Worm (Caenorhabditis elegans) whole organism, L1 larva: Measurements from ENCODE around the gene D1044.7.

Experiments
- C34B4.2 ChIP-seq: sonication (generic microtip); optimal IDR thresholded peaks from 2 replicates; lab custom pipeline; 2017; ENCODE audit warnings: mild to moderate bottlenecking, missing genetic modification characterization, missing compliant biosample characterization
- Y116A8C.19 ChIP-seq: sonication (generic microtip); optimal IDR thresholded peaks from 2 replicates; lab custom pipeline; 2016; ENCODE audit warnings: missing compliant biosample characterization, missing genetic modification characterization, borderline replicate concordance
- alr-1 ChIP-seq: fragments of 200-800 bp; sonication (Bioruptor generic); optimal IDR thresholded peaks from 2 replicates; lab custom pipeline; 2018; ENCODE audit warnings: borderline replicate concordance, mild to moderate bottlenecking, missing genetic modification characterization, missing compliant biosample characterization
- ama-1 ChIP-seq: fragments of 150-350 bp; optimal IDR thresholded peaks from 2 replicates; lab custom pipeline; 2014
- blmp-1 ChIP-seq: fragments of 150-350 bp; optimal IDR thresholded peaks from 2 replicates; lab custom pipeline; 2014; ENCODE audit warnings: missing biosample characterization, missing genetic modification characterization
- ceh-82 ChIP-seq, 3 experiments: fragments of 150-350 bp in 1 of 3; sonication (generic microtip) in 2 of 3; optimal IDR thresholded peaks; 2 replicates each; lab custom pipeline; 2014 to 2017; ENCODE audit warnings: missing biosample characterization in 3 of 3, missing genetic modification characterization in 3 of 3
- ces-1 ChIP-seq: fragments of 150-350 bp; optimal IDR thresholded peaks from 2 replicates; lab custom pipeline; 2014; ENCODE audit warnings: missing biosample characterization, missing genetic modification reagents, missing genetic modification characterization
- dpl-1 ChIP-seq, 3 experiments: fragments of 150-350 bp in 2 of 3; sonication (generic microtip) in 1 of 3; optimal IDR thresholded peaks; 2 replicates each; lab custom pipeline; 2014 to 2017; ENCODE audit warnings: missing biosample characterization in 3 of 3, missing genetic modification characterization in 3 of 3, missing genetic modification reagents in 3 of 3
- dsc-1 ChIP-seq: sonication (generic microtip); optimal IDR thresholded peaks from 2 replicates; lab custom pipeline; 2016; ENCODE audit warnings: mild to moderate bottlenecking, missing genetic modification characterization, missing compliant biosample characterization
- efl-1 ChIP-seq, 4 experiments: fragments of 150-350 bp; optimal IDR thresholded peaks in 3 of 4; peaks in 1 of 4; 1 replicate in 1 of 4; 2 replicates in 3 of 4; lab custom pipeline; 2014; ENCODE audit warnings: missing biosample characterization in 2 of 4, missing genetic modification characterization in 2 of 4, missing genetic modification reagents in 2 of 4
- elt-3 ChIP-seq, 6 experiments: fragments of 150-350 bp in 1 of 6; sonication (generic microtip); optimal IDR thresholded peaks; 2 replicates each; lab custom pipeline; 2017 to 2018; ENCODE audit warnings: missing biosample characterization in 6 of 6, missing genetic modification characterization in 6 of 6, inconsistent platforms in 1 of 6
- fos-1 ChIP-seq: fragments of 150-350 bp; optimal IDR thresholded peaks from 2 replicates; lab custom pipeline; 2014; ENCODE audit warnings: missing biosample characterization, missing genetic modification characterization
- hlh-17 ChIP-seq: fragments of 200-800 bp; sonication (Bioruptor generic); optimal IDR thresholded peaks from 2 replicates; lab custom pipeline; 2018; ENCODE audit warnings: missing genetic modification characterization, mild to moderate bottlenecking, missing compliant biosample characterization, moderate library complexity, borderline replicate concordance
- irx-1 ChIP-seq: sonication (generic microtip); optimal IDR thresholded peaks from 2 replicates; lab custom pipeline; 2016; ENCODE audit warnings: missing genetic modification characterization, missing compliant biosample characterization
- lin-14 ChIP-seq: fragments of 200-800 bp; sonication (Bioruptor generic); optimal IDR thresholded peaks from 2 replicates; lab custom pipeline; 2018; ENCODE audit warnings: mild to moderate bottlenecking, missing genetic modification characterization, moderate library complexity, missing compliant biosample characterization
- lin-15B ChIP-seq: fragments of 150-350 bp; sonication (generic microtip); optimal IDR thresholded peaks from 3 replicates; lab custom pipeline; 2014; ENCODE audit warnings: missing biosample characterization, missing genetic modification characterization
- lin-39 ChIP-seq: fragments of 150-350 bp; optimal IDR thresholded peaks from 2 replicates; lab custom pipeline; 2014; ENCODE audit warnings: missing biosample characterization, missing genetic modification reagents, missing genetic modification characterization
- lsy-2 ChIP-seq, 2 experiments: fragments of 150-350 bp; optimal IDR thresholded peaks; 2 replicates each; lab custom pipeline; 2014; ENCODE audit warnings: missing biosample characterization in 2 of 2, missing genetic modification characterization in 2 of 2
- mab-9 ChIP-seq: fragments of 200-800 bp; sonication (Bioruptor generic); IDR thresholded peaks from 2 replicates; pipeline ENCODE4 v1.3.6; 2022; ENCODE audit warnings: missing genetic modification reagents, missing genetic modification characterization, missing compliant biosample characterization
- mef-2 ChIP-seq: fragments of 150-350 bp; optimal IDR thresholded peaks from 2 replicates; lab custom pipeline; 2014; ENCODE audit warnings: missing biosample characterization, missing genetic modification characterization
- mep-1 ChIP-seq: fragments of 150-350 bp; optimal IDR thresholded peaks from 2 replicates; lab custom pipeline; 2014; ENCODE audit warnings: missing biosample characterization, missing genetic modification characterization
- nhr-19 ChIP-seq: fragments of 200-800 bp; sonication (Bioruptor generic); conservative IDR thresholded peaks from 2 replicates; pipeline ENCODE4 v1.3.6; 2022; ENCODE audit warnings: missing genetic modification characterization, missing compliant biosample characterization
- nhr-20 ChIP-seq: sonication (generic microtip); optimal IDR thresholded peaks from 2 replicates; lab custom pipeline; 2016; ENCODE audit warnings: mild to moderate bottlenecking, missing genetic modification characterization, missing compliant biosample characterization
- nhr-71 ChIP-seq: sonication (generic microtip); optimal IDR thresholded peaks from 2 replicates; lab custom pipeline; 2016; ENCODE audit warnings: mild to moderate bottlenecking, missing genetic modification characterization, moderate library complexity, missing compliant biosample characterization
- nhr-77 ChIP-seq: fragments of 150-350 bp; optimal IDR thresholded peaks from 2 replicates; lab custom pipeline; 2014; ENCODE audit warnings: missing biosample characterization, missing genetic modification characterization
- nhr-84 ChIP-seq: sonication (generic microtip); optimal IDR thresholded peaks from 2 replicates; lab custom pipeline; 2017; ENCODE audit warnings: missing biosample characterization, missing genetic modification characterization
- nhr-85 ChIP-seq: sonication (generic microtip); peaks from one replicate; lab custom pipeline; 2016; ENCODE audit warnings: missing genetic modification characterization, inconsistent platforms, missing compliant biosample characterization
- pqm-1 ChIP-seq: sonication (generic microtip); optimal IDR thresholded peaks from 3 replicates; lab custom pipeline; 2017; ENCODE audit warnings: missing biosample characterization, missing genetic modification characterization
- skn-1 ChIP-seq: fragments of 150-350 bp; optimal IDR thresholded peaks from 2 replicates; lab custom pipeline; 2014; ENCODE audit warnings: missing biosample characterization, missing genetic modification characterization
- snpc-4 ChIP-seq: fragments of 150-350 bp; optimal IDR thresholded peaks from 2 replicates; lab custom pipeline; 2014; ENCODE audit warnings: missing biosample characterization, missing genetic modification characterization
- snu-23 ChIP-seq: sonication (generic microtip); optimal IDR thresholded peaks from 2 replicates; lab custom pipeline; 2016; ENCODE audit warnings: missing genetic modification characterization, missing compliant biosample characterization
- sup-37 ChIP-seq: fragments of 200-800 bp; sonication (Bioruptor generic); optimal IDR thresholded peaks from 2 replicates; lab custom pipeline; 2018; ENCODE audit warnings: mild to moderate bottlenecking, missing genetic modification characterization, missing compliant biosample characterization
- unc-130 ChIP-seq: fragments of 150-350 bp; optimal IDR thresholded peaks from 2 replicates; lab custom pipeline; 2017; ENCODE audit warnings: missing biosample characterization, missing genetic modification characterization, inconsistent platforms
- unc-30 ChIP-seq: sonication (generic microtip); optimal IDR thresholded peaks from 2 replicates; lab custom pipeline; 2017; ENCODE audit warnings: missing biosample characterization, missing genetic modification characterization
- unc-62 ChIP-seq: fragments of 150-350 bp; optimal IDR thresholded peaks from 2 replicates; lab custom pipeline; 2014; ENCODE audit warnings: missing biosample characterization, missing genetic modification reagents, missing genetic modification characterization
- unc-98 ChIP-seq: fragments of 200-800 bp; sonication (Bioruptor generic); IDR thresholded peaks from 2 replicates; pipeline ENCODE4 v1.3.6; 2022; ENCODE audit warnings: missing genetic modification characterization, missing compliant biosample characterization
- vab-15 ChIP-seq: sonication (generic microtip); optimal IDR thresholded peaks from 2 replicates; lab custom pipeline; 2017; ENCODE audit warnings: missing genotype, mild to moderate bottlenecking, missing genetic modification characterization, missing compliant biosample characterization
- zag-1 ChIP-seq: fragments of 150-350 bp; optimal IDR thresholded peaks from 2 replicates; lab custom pipeline; 2014; ENCODE audit warnings: missing biosample characterization, missing genetic modification characterization
- ztf-4 ChIP-seq: fragments of 150-350 bp; optimal IDR thresholded peaks from 2 replicates; lab custom pipeline; 2014; ENCODE audit warnings: missing biosample characterization, missing genetic modification characterization

D1044.7 gene

DNA sequence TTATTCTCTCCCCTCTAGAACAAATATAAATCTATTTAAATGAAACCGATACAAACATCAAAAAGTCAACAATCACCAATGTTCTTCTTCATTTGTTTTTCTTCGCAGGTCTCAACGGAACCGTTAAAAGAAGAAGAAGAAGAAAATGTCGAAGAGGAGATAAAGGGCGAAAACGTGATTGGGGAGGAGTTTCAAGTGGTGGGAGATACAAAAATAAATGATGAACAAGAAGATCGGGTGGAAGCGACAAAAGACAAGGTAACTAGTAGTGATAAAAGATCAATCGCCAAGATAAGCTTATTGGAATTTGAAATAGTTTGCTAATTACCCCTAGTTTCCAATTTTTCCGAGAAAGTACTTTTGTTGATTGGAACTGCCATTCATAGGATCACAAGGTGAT is 41.6 kb upstream of the D1044.7 start (continued):
- TF ChIP-seq ces-1 (GFP tag; lab: Kevin White, UChicago): no peak
- no peak for TF ChIP-seq ztf-4 (tag; lab: Kevin White, UChicago)
- no peak for TF ChIP-seq nhr-84 (tag; lab: Kevin White, UChicago)
- TF ChIP-seq mab-9 (GFP tag; lab: Robert Waterston, UW): no peak
- no peak for TF ChIP-seq nhr-77
- no peak for TF ChIP-seq ceh-82 (tag; optimal IDR thresholded peaks at IDR 0.05; lab: Kevin White, UChicago)
- TF ChIP-seq alr-1: no peak
- TF ChIP-seq lin-15B (tag; lab: Kevin White, UChicago): no peak

DNA sequence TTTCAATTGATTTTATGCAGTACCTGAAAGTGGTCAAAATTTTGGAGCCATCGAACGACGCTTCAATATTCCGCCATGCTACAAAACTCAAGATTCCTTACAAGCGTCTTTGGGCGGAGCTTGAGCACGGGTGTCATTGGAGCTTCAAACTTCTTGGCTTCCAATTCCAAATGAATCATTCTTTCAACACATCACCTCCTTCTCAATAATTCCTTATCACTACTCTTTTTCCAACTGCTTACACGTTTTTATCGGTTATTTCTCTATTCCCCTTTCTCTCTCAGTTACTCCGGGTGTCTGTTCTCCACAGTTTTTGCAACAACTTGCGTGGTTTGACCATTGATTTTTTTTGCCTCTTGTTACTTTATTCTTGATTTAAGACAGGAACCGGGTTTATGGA is 38.2 kb upstream of the D1044.7 start, which contains the start of gene F09F7.5:
Gene F09F7.5 (plus strand): TSS at position 258 of the 400 bp plus-strand sequence.
- TF ChIP-seq vab-15 (tag; lab: Kevin White, UChicago) (no peak), unc-98 (GFP tag; lab: Robert Waterston, UW) (no peak), efl-1 (optimal IDR thresholded peaks at IDR 0.05; lab: Kevin White, UChicago) (no peak), efl-1 (GFP tag; optimal IDR thresholded peaks at IDR 0.05 in 1 of 2; lab: Kevin White, UChicago) (peak in 1 of 2 experiments; percentile 56), nhr-85 (tag; lab: Kevin White, UChicago) (peak; percentile 45), hlh-17 (GFP tag; lab: Kevin White, UChicago) (no peak)

DNA sequence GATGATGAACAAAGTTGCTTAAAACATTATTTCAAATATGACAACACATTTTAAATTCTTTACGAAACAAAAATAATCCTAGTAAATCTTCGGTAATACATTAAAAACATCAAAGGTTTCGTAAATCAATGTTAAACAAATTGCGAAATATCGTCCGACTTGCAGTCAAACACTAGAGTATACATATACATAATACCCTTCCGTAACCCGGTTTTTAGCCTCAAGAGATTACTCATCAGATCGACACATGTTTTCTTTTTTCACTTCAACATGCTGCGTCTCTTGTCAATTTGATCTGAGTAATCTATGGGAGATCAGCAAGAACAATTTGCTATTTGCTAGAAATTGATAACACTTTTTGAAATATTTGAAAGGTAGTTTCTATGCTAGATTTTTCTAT is 37.7 kb upstream of the D1044.7 start:
- TF ChIP-seq blmp-1 (tag; lab: Kevin White, UChicago) (peak; percentile 23), nhr-71 (tag; lab: Kevin White, UChicago) (no peak), unc-130 (tag; lab: Kevin White, UChicago) (no peak), lsy-2 (tag; optimal IDR thresholded peaks at IDR 0.05; lab: Kevin White, UChicago) (peak in 1 of 2 experiments; percentile 13), C34B4.2 (tag; lab: Kevin White, UChicago) (no peak), lin-14 (GFP tag; lab: Kevin White, UChicago) (peak; percentile 22), sup-37 (GFP tag; lab: Kevin White, UChicago) (no peak), snu-23 (peak; percentile 25), mep-1 (no peak), ama-1 (no peak), nhr-20 (tag; lab: Kevin White, UChicago) (peak; percentile 42), unc-62 (no peak), unc-98 (GFP tag; lab: Robert Waterston, UW) (no peak), skn-1 (tag; lab: Kevin White, UChicago) (peak; percentile 29), lin-15B (tag; lab: Kevin White, UChicago) (no peak), zag-1 (no peak), irx-1 (no peak), dpl-1 (GFP tag; optimal IDR thresholded peaks at IDR 0.05; lab: Kevin White, UChicago) (peak in 1 of 3 experiments; percentile 9), fos-1 (tag; lab: Kevin White, UChicago) (peak; percentile 30), mef-2 (tag; lab: Kevin White, UChicago) (no peak), efl-1 (optimal IDR thresholded peaks at IDR 0.05; lab: Kevin White, UChicago) (no peak), efl-1 (GFP tag; optimal IDR thresholded peaks at IDR 0.05 in 1 of 2; lab: Kevin White, UChicago) (peak in 1 of 2 experiments; percentile 1), dsc-1 (tag; lab: Kevin White, UChicago) (no peak), unc-30 (tag; lab: Kevin White, UChicago) (no peak), pqm-1 (tag; lab: Kevin White, UChicago) (no peak), elt-3 (tag; optimal IDR thresholded peaks at IDR 0.05; lab: Kevin White, UChicago) (peak in 1 of 6 experiments; percentile 55)

- TF ChIP-seq lin-39 (tag; lab: Kevin White, UChicago) (no peak), snpc-4 (tag; lab: Kevin White, UChicago) (no peak), nhr-19 (GFP tag; lab: Robert Waterston, UW) (no peak), efl-1 (optimal IDR thresholded peaks at IDR 0.05; lab: Kevin White, UChicago) (no peak), efl-1 (GFP tag; optimal IDR thresholded peaks at IDR 0.05 in 1 of 2; lab: Kevin White, UChicago) (peak in 1 of 2 experiments; percentile 24), Y116A8C.19 (tag; lab: Kevin White, UChicago) (no peak)
Observed at ce11 chrIII:5543727-5544345, 35.3 kb upstream of the D1044.7 start, which contains the start of gene D1044.1. Gene D1044.1, plus strand, starts transcription at chrIII:5544295.
